Worm (Caenorhabditis elegans): ENCODE measurements around the gene eef-1G.

Gene eef-1G

ce11 chrV:10944903-10945302 lies 20.6 kb upstream of the eef-1G start:
- TF ChIP-seq unc-42 (tag; optimal IDR thresholded peaks at IDR 0.05) (peak; percentile 57), unc-86 (tag; optimal IDR thresholded peaks at IDR 0.05) (no peak)

- TF ChIP-seq ceh-6 (GFP tag; optimal IDR thresholded peaks at IDR 0.05) (no peak), ceh-24 (tag; optimal IDR thresholded peaks at IDR 0.05) (no peak), ref-2 (tag; optimal IDR thresholded peaks at IDR 0.05) (no peak), ceh-14 (tag; optimal IDR thresholded peaks at IDR 0.05) (no peak), hlh-8 (tag; optimal IDR thresholded peaks at IDR 0.05) (no peak), lin-11 (tag; optimal IDR thresholded peaks at IDR 0.05) (no peak), pha-4 (tag; optimal IDR thresholded peaks at IDR 0.05) (no peak), ahr-1 (tag; optimal IDR thresholded peaks at IDR 0.05) (no peak), elt-4 (tag; optimal IDR thresholded peaks at IDR 0.05) (no peak)
These were observed 18.3 kb upstream of the eef-1G start for ce11 chrV:10947210-10947609.

- no peak for TF ChIP-seq lim-6 (tag; optimal IDR thresholded peaks at IDR 0.05)
- TF ChIP-seq unc-86 (tag; optimal IDR thresholded peaks at IDR 0.05): no peak
These were observed 17.6 kb upstream of the eef-1G start, which contains the start of gene F17C11.2 for ce11 chrV:10947930-10948329. Gene F17C11.2 (plus strand): TSS chrV:10948230.

ce11 chrV:10949511-10949910 lies 16.0 kb upstream of the eef-1G start, which contains the start of gene col-153:
Gene col-153 (plus strand): TSS chrV:10949811.
- TF ChIP-seq pha-2 (tag; optimal IDR thresholded peaks at IDR 0.05) (no peak), pha-4 (tag; optimal IDR thresholded peaks at IDR 0.05) (no peak), sox-4 (tag; optimal IDR thresholded peaks at IDR 0.05) (no peak), K09A11.1 (tag; optimal IDR thresholded peaks at IDR 0.05; ENCODE audit: insufficient read depth) (no peak), hlh-15 (tag; optimal IDR thresholded peaks at IDR 0.05) (no peak), tbx-2 (tag; optimal IDR thresholded peaks at IDR 0.05) (no peak), pax-1 (tag; optimal IDR thresholded peaks at IDR 0.05) (no peak)

- TF ChIP-seq C08G9.2 (tag; optimal IDR thresholded peaks at IDR 0.05) (peak; percentile 8), unc-55 (GFP tag; optimal IDR thresholded peaks at IDR 0.05) (peak; percentile 5), nfya-1 (tag; optimal IDR thresholded peaks at IDR 0.05) (peak; percentile 19), fax-1 (tag; optimal IDR thresholded peaks at IDR 0.05) (no peak), ceh-31 (tag; optimal IDR thresholded peaks at IDR 0.05) (peak; percentile 27), dmd-4 (tag; optimal IDR thresholded peaks at IDR 0.05; ENCODE audit: borderline replicate concordance) (no peak), hlh-30 (tag; optimal IDR thresholded peaks at IDR 0.05; ENCODE audit: insufficient read depth) (peak; percentile 51), sox-4 (tag; optimal IDR thresholded peaks at IDR 0.05) (no peak), unc-42 (tag; optimal IDR thresholded peaks at IDR 0.05) (peak; percentile 29), ceh-18 (tag; optimal IDR thresholded peaks at IDR 0.05) (peak; percentile 90), tbx-2 (tag; optimal IDR thresholded peaks at IDR 0.05) (peak; percentile 42), rnt-1 (tag; optimal IDR thresholded peaks at IDR 0.05) (peak; percentile 9)
These were observed 13.8 kb upstream of the eef-1G start, which contains the start of gene F17C11.4 for ce11 chrV:10951655-10952278. Gene F17C11.4 (plus strand): TSS chrV:10951860.

ce11 chrV:10953471-10954155 lies 11.9 kb upstream of the eef-1G start:
- no peak for TF ChIP-seq pat-9 (tag; optimal IDR thresholded peaks at IDR 0.05)
- no peak for TF ChIP-seq ceh-18 (tag; optimal IDR thresholded peaks at IDR 0.05)
- no peak for TF ChIP-seq fax-1 (tag; optimal IDR thresholded peaks at IDR 0.05)
- no peak for TF ChIP-seq unc-42 (tag; optimal IDR thresholded peaks at IDR 0.05)
- TF ChIP-seq dve-1 (tag; optimal IDR thresholded peaks at IDR 0.05): no peak
- no peak for TF ChIP-seq tbx-2 (tag; optimal IDR thresholded peaks at IDR 0.05)
- TF ChIP-seq npax-4 (tag; optimal IDR thresholded peaks at IDR 0.05): no peak
- TF ChIP-seq ceh-24 (tag; optimal IDR thresholded peaks at IDR 0.05): no peak
- no peak for TF ChIP-seq hlh-15 (tag; optimal IDR thresholded peaks at IDR 0.05)

All from whole organism, late embryonic.